Worm (Caenorhabditis elegans): ENCODE data around the gene lpr-3.

DNA sequence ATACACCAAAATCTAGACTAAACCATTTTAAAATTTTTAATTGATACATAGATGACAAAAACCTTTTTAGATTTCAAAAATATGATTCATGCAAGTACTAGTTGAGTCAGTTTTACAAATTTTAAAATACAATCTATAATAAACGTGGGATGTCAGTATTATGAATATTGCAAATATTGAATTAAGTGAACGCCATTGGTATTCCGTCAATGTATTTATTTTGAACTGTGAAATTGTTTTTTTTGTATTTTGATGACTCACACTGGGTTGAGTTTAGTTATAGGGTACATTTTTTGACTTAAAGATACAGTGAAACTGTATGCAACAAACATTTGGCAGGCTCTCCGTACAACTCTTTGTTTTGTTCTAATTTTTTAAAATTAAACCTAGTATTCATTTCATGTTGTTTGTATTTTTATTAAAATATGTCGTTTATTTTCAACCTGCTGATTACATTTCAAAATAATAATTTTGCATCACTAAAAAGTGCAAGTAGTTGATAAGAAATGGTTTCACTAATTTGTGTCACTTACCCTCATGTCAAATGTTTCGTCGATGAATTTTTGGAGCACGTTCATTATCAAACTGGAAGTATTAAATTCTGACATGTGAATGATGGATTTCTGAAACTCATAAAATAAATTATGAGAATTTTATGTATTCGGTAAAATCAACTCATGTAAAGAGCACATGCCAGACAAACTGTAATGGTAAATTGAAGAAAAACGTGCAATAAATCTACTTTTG, 47.9 kb downstream of the lpr-3 start, which contains the start of gene W02H3.1:
- TF ChIP-seq dao-5 (tag; optimal IDR thresholded peaks at IDR 0.05) (no peak), him-1 (tag; optimal IDR thresholded peaks at IDR 0.05) (no peak)
